Worm (Caenorhabditis elegans): Measurements from ENCODE around the gene srw-44.

srw-44 gene

ce11 chrV:16672198-16672597, 7.9 kb upstream of the srw-44 start, which contains the start of gene F14F8.8:
Gene F14F8.8 (minus strand): TSS chrV:16672298.
- TF ChIP-seq ceh-48 (tag; optimal IDR thresholded peaks at IDR 0.05) (no peak), ceh-14 (tag; optimal IDR thresholded peaks at IDR 0.05) (no peak), hlh-15 (tag; optimal IDR thresholded peaks at IDR 0.05) (no peak), ceh-31 (tag; optimal IDR thresholded peaks at IDR 0.05) (no peak), rnt-1 (tag; optimal IDR thresholded peaks at IDR 0.05) (no peak), ceh-45 (GFP tag; IDR thresholded peaks at IDR 0.05) (no peak), fax-1 (tag; optimal IDR thresholded peaks at IDR 0.05) (no peak)

ce11 chrV:16674399-16674798, 5.7 kb upstream of the srw-44 start:
- TF ChIP-seq unc-3 (GFP tag; conservative IDR thresholded peaks at IDR 0.05) = no peak
- TF ChIP-seq unc-3 (tag; optimal IDR thresholded peaks at IDR 0.05) = no peak
- no peak for TF ChIP-seq ama-1 (optimal IDR thresholded peaks at IDR 0.05)
- TF ChIP-seq nhr-232 (tag; optimal IDR thresholded peaks at IDR 0.05) = no peak
- TF ChIP-seq pat-9 (tag; optimal IDR thresholded peaks at IDR 0.05) = no peak

ce11 chrV:16675553-16675952, 4.5 kb upstream of the srw-44 start, which contains the start of gene srz-1:
Gene srz-1 (plus strand): TSS chrV:16675853.
- TF ChIP-seq nhr-232 (tag; optimal IDR thresholded peaks at IDR 0.05) = no peak
- TF ChIP-seq T23F11.4 (GFP tag; optimal IDR thresholded peaks at IDR 0.05) = no peak
- TF ChIP-seq sox-4 (tag; optimal IDR thresholded peaks at IDR 0.05) = no peak
- TF ChIP-seq hlh-15 (tag; optimal IDR thresholded peaks at IDR 0.05) = no peak
- no peak for TF ChIP-seq Y22D7AL.16 (tag; optimal IDR thresholded peaks at IDR 0.05)
- TF ChIP-seq pat-9 (tag; optimal IDR thresholded peaks at IDR 0.05) = no peak
- no peak for TF ChIP-seq C38D4.7 (GFP tag; optimal IDR thresholded peaks at IDR 0.05)
- TF ChIP-seq rnt-1 (tag; optimal IDR thresholded peaks at IDR 0.05) = no peak
- TF ChIP-seq madf-2 (tag; optimal IDR thresholded peaks at IDR 0.05) = no peak
- TF ChIP-seq ceh-18 (tag; optimal IDR thresholded peaks at IDR 0.05) = no peak
- TF ChIP-seq ahr-1 (tag; optimal IDR thresholded peaks at IDR 0.05) = no peak
- no peak for TF ChIP-seq F13H6.1 (tag; optimal IDR thresholded peaks at IDR 0.05)
- TF ChIP-seq lin-11 (tag; optimal IDR thresholded peaks at IDR 0.05) = no peak
- no peak for TF ChIP-seq nfya-1 (tag; optimal IDR thresholded peaks at IDR 0.05)
- TF ChIP-seq mec-3 (tag; optimal IDR thresholded peaks at IDR 0.05; ENCODE audit: borderline replicate concordance) = no peak
- TF ChIP-seq hlh-13 (GFP tag; optimal IDR thresholded peaks at IDR 0.05) = no peak
- TF ChIP-seq unc-86 (tag; optimal IDR thresholded peaks at IDR 0.05) = no peak
- TF ChIP-seq unc-42 (tag; optimal IDR thresholded peaks at IDR 0.05) = no peak
- no peak for TF ChIP-seq ceh-6 (GFP tag; optimal IDR thresholded peaks at IDR 0.05)
- no peak for TF ChIP-seq ceh-34 (tag; optimal IDR thresholded peaks at IDR 0.05)

- TF ChIP-seq pha-2 (tag; optimal IDR thresholded peaks at IDR 0.05) = no peak
- no peak for TF ChIP-seq unc-86 (tag; optimal IDR thresholded peaks at IDR 0.05)
- no peak for TF ChIP-seq hlh-6 (tag; optimal IDR thresholded peaks at IDR 0.05)
- no peak for TF ChIP-seq syd-9 (tag; optimal IDR thresholded peaks at IDR 0.05)
- no peak for TF ChIP-seq lim-6 (tag; optimal IDR thresholded peaks at IDR 0.05)
- TF ChIP-seq Y22D7AL.16 (tag; optimal IDR thresholded peaks at IDR 0.05) = no peak
- no peak for TF ChIP-seq elt-4 (tag; optimal IDR thresholded peaks at IDR 0.05)
- TF ChIP-seq ets-4 (tag; optimal IDR thresholded peaks at IDR 0.05) = no peak
Observed at ce11 chrV:16679237-16679636, 844 bp upstream of the srw-44 start, which contains the start of gene srz-103. Gene srz-103 (minus strand): TSS chrV:16679337.

ce11 chrV:16682886-16683285, 2.8 kb downstream of the srw-44 start, which contains the start of gene srw-36:
Gene srw-36 (plus strand): TSS chrV:16683186.
- TF ChIP-seq unc-3 (GFP tag; conservative IDR thresholded peaks at IDR 0.05) (no peak), unc-3 (tag; optimal IDR thresholded peaks at IDR 0.05) (no peak), hlh-15 (tag; optimal IDR thresholded peaks at IDR 0.05) (no peak), zip-5 (tag; optimal IDR thresholded peaks at IDR 0.05) (no peak), C38D4.7 (GFP tag; optimal IDR thresholded peaks at IDR 0.05) (no peak), elt-2 (tag; optimal IDR thresholded peaks at IDR 0.05) (no peak), che-1 (tag; optimal IDR thresholded peaks at IDR 0.05) (no peak), ceh-45 (GFP tag; IDR thresholded peaks at IDR 0.05) (no peak), ceh-34 (tag; optimal IDR thresholded peaks at IDR 0.05) (no peak), ceh-9 (tag; optimal IDR thresholded peaks at IDR 0.05) (no peak), pha-4 (tag; optimal IDR thresholded peaks at IDR 0.05) (no peak), ceh-31 (tag; optimal IDR thresholded peaks at IDR 0.05) (no peak)

All from whole organism, late embryonic.